Worm (Caenorhabditis elegans) whole organism, young adult: Measurements from ENCODE around the gene ceh-43.
A peak's percentile ranks its signal among the peaks of the same experiment; 100 is the strongest.

Source experiments
- B0035.1 ChIP-seq: sonication (generic microtip); optimal IDR thresholded peaks from 2 replicates; lab custom pipeline; 2016; ENCODE audit warnings: missing genetic modification characterization, mild to moderate bottlenecking, missing compliant biosample characterization, missing genotype, missing genetic modification reagents
- B0336.3 ChIP-seq: fragments of 200-800 bp; sonication (Bioruptor generic); IDR thresholded peaks from 2 replicates; pipeline ENCODE4 v1.3.6; 2022; ENCODE audit warnings: missing genetic modification characterization, missing compliant biosample characterization
- C06A6.2 ChIP-seq: fragments of 200-800 bp; sonication (Bioruptor generic); conservative IDR thresholded peaks from 2 replicates; pipeline ENCODE4 v1.3.6; 2022; ENCODE audit warnings: missing genetic modification characterization, missing compliant biosample characterization
- C17E4.6 ChIP-seq: fragments of 200-800 bp; sonication (Bioruptor generic); IDR thresholded peaks from 2 replicates; pipeline ENCODE4 v1.3.6; 2022; ENCODE audit warnings: missing genetic modification reagents, missing genetic modification characterization, missing compliant biosample characterization
- D2030.7 ChIP-seq: fragments of 200-800 bp; sonication (Bioruptor generic); IDR thresholded peaks from 2 replicates; pipeline ENCODE4 v1.3.6; 2022; ENCODE audit warnings: missing genetic modification reagents, missing genetic modification characterization, missing compliant biosample characterization
- F10E7.11 ChIP-seq: sonication (generic microtip); optimal IDR thresholded peaks from 2 replicates; lab custom pipeline; 2017; ENCODE audit warnings: mild to moderate bottlenecking, missing genetic modification characterization, moderate library complexity, missing compliant biosample characterization
- F33H1.4 ChIP-seq: fragments of 200-800 bp; sonication (Bioruptor generic); IDR thresholded peaks from 2 replicates; pipeline ENCODE4 v1.3.6; 2022; ENCODE audit warnings: missing genetic modification reagents, missing genetic modification characterization, missing compliant biosample characterization
- F39B2.1 ChIP-seq: fragments of 200-800 bp; sonication (Bioruptor generic); IDR thresholded peaks from 2 replicates; pipeline ENCODE4 v1.3.6; 2022; ENCODE audit warnings: missing genetic modification reagents, missing genetic modification characterization, missing compliant biosample characterization
- F57C9.4 ChIP-seq: sonication (generic microtip); optimal IDR thresholded peaks from 2 replicates; lab custom pipeline; 2017; ENCODE audit warnings: mild to moderate bottlenecking, missing genetic modification characterization, missing compliant biosample characterization
- K11D2.4 ChIP-seq: fragments of 200-800 bp; sonication (Bioruptor generic); IDR thresholded peaks from 2 replicates; pipeline ENCODE4 v1.3.6; 2022; ENCODE audit warnings: missing genetic modification reagents, missing genetic modification characterization, missing compliant biosample characterization
- Y53G8AR.9 ChIP-seq: fragments of 200-800 bp; sonication (Bioruptor generic); conservative IDR thresholded peaks from 2 replicates; pipeline ENCODE4 v1.3.6; 2022; ENCODE audit warnings: missing genetic modification reagents, missing genetic modification characterization, missing compliant biosample characterization
- Y79H2A.3 ChIP-seq: fragments of 200-800 bp; sonication (Bioruptor generic); conservative IDR thresholded peaks from 2 replicates; pipeline ENCODE4 v1.3.6; 2022; ENCODE audit warnings: missing genetic modification reagents, missing genetic modification characterization, missing compliant biosample characterization
- Y95B8A.8 ChIP-seq: fragments of 200-800 bp; sonication (Bioruptor generic); IDR thresholded peaks from 2 replicates; pipeline ENCODE4 v1.3.6; 2022; ENCODE audit warnings: missing genetic modification reagents, missing genetic modification characterization, missing compliant biosample characterization
- ama-1 ChIP-seq, 3 experiments: fragments of 150-350 bp in 1 of 3; sonication (generic microtip) in 2 of 3; optimal IDR thresholded peaks; 2 replicates each; lab custom pipeline; 2014 to 2018; ENCODE audit warnings: missing biosample characterization in 2 of 3, missing genetic modification characterization in 2 of 3, missing genetic modification reagents in 2 of 3
- aptf-2 ChIP-seq: fragments of 200-800 bp; sonication (Bioruptor generic); conservative IDR thresholded peaks from 2 replicates; pipeline ENCODE4 v1.3.6; 2022; ENCODE audit warnings: missing genetic modification reagents, missing genetic modification characterization, missing compliant biosample characterization
- aptf-3 ChIP-seq: fragments of 200-800 bp; sonication (Bioruptor generic); IDR thresholded peaks from 2 replicates; pipeline ENCODE4 v1.3.6; 2022; ENCODE audit warnings: missing genetic modification characterization, missing compliant biosample characterization
- attf-3 ChIP-seq: fragments of 200-800 bp; sonication (Bioruptor generic); conservative IDR thresholded peaks from 2 replicates; pipeline ENCODE4 v1.3.6; 2022; ENCODE audit warnings: missing genetic modification reagents, missing genetic modification characterization, missing compliant biosample characterization
- attf-5 ChIP-seq: fragments of 200-800 bp; sonication (Bioruptor generic); optimal IDR thresholded peaks from 2 replicates; lab custom pipeline; 2018; ENCODE audit warnings: mild to moderate bottlenecking, missing genetic modification characterization, missing compliant biosample characterization
- bed-1 ChIP-seq: fragments of 200-800 bp; sonication (Bioruptor generic); IDR thresholded peaks from 2 replicates; pipeline ENCODE4 v1.3.6; 2022; ENCODE audit warnings: missing genetic modification reagents, missing genetic modification characterization, missing compliant biosample characterization
- ccch-3 ChIP-seq: fragments of 200-800 bp; sonication (Bioruptor generic); optimal IDR thresholded peaks from 2 replicates; lab custom pipeline; 2018; ENCODE audit warnings: mild to moderate bottlenecking, missing genetic modification characterization, missing compliant biosample characterization
- cebp-2 ChIP-seq: fragments of 200-800 bp; sonication (Bioruptor generic); IDR thresholded peaks from 2 replicates; pipeline ENCODE4 v1.3.6; 2022; ENCODE audit warnings: missing genetic modification characterization, missing compliant biosample characterization
- ceh-58 ChIP-seq: fragments of 200-800 bp; sonication (Bioruptor generic); IDR thresholded peaks from 2 replicates; pipeline ENCODE4 v1.3.6; 2022; ENCODE audit warnings: missing genetic modification characterization, missing compliant biosample characterization
- ceh-91 ChIP-seq: fragments of 200-800 bp; sonication (Bioruptor generic); IDR thresholded peaks from 2 replicates; pipeline ENCODE4 v1.3.6; 2022; ENCODE audit warnings: missing genetic modification reagents, missing genetic modification characterization, missing compliant biosample characterization
- chd-7 ChIP-seq: sonication (generic microtip); optimal IDR thresholded peaks from 2 replicates; lab custom pipeline; 2016; ENCODE audit warnings: mild to moderate bottlenecking, missing genetic modification characterization, moderate library complexity, missing compliant biosample characterization
- die-1 ChIP-seq: sonication (generic microtip); optimal IDR thresholded peaks from 2 replicates; lab custom pipeline; 2016; ENCODE audit warnings: missing genotype, mild to moderate bottlenecking, missing genetic modification characterization, missing compliant biosample characterization
- dpff-1 ChIP-seq: sonication (generic microtip); optimal IDR thresholded peaks from 2 replicates; lab custom pipeline; 2017; ENCODE audit warnings: mild to moderate bottlenecking, missing genetic modification characterization, missing compliant biosample characterization
- egl-18 ChIP-seq: fragments of 200-800 bp; sonication (Bioruptor generic); IDR thresholded peaks from 2 replicates; pipeline ENCODE4 v1.3.6; 2022; ENCODE audit warnings: missing genetic modification reagents, missing genetic modification characterization, missing compliant biosample characterization
- ekl-4 ChIP-seq: fragments of 200-800 bp; sonication (Bioruptor generic); IDR thresholded peaks from 2 replicates; pipeline ENCODE4 v1.3.6; 2022; ENCODE audit warnings: missing genetic modification reagents, missing genetic modification characterization, missing compliant biosample characterization
- ets-4 ChIP-seq: fragments of 200-800 bp; sonication (Bioruptor generic); optimal IDR thresholded peaks from 2 replicates; lab custom pipeline; 2018; ENCODE audit warnings: mild to moderate bottlenecking, missing genetic modification characterization, missing compliant biosample characterization
- fkh-3 ChIP-seq: sonication (generic microtip); optimal IDR thresholded peaks from 2 replicates; lab custom pipeline; 2016; ENCODE audit warnings: mild to moderate bottlenecking, missing genetic modification characterization, missing compliant biosample characterization
- hlh-26 ChIP-seq: fragments of 200-800 bp; sonication (Bioruptor generic); conservative IDR thresholded peaks from 2 replicates; pipeline ENCODE4 v1.3.6; 2022; ENCODE audit warnings: missing genetic modification reagents, missing genetic modification characterization, missing compliant biosample characterization
- lag-1 ChIP-seq: fragments of 200-800 bp; sonication (Bioruptor generic); IDR thresholded peaks from 2 replicates; pipeline ENCODE4 v1.3.6; 2022; ENCODE audit warnings: missing genetic modification reagents, missing genetic modification characterization, missing compliant biosample characterization
- let-526 ChIP-seq: fragments of 200-800 bp; sonication (Bioruptor generic); IDR thresholded peaks from 2 replicates; pipeline ENCODE4 v1.3.6; 2022; ENCODE audit warnings: missing genetic modification reagents, missing genetic modification characterization, missing compliant biosample characterization
- lin-40 ChIP-seq: sonication (generic microtip); optimal IDR thresholded peaks from 2 replicates; lab custom pipeline; 2016; ENCODE audit warnings: missing genetic modification characterization, mild to moderate bottlenecking, missing compliant biosample characterization, missing genotype, missing genetic modification reagents
- lin-54 ChIP-seq: fragments of 200-800 bp; sonication (Bioruptor generic); optimal IDR thresholded peaks from 2 replicates; lab custom pipeline; 2018; ENCODE audit warnings: mild to moderate bottlenecking, missing genetic modification characterization, missing compliant biosample characterization
- lir-1 ChIP-seq: fragments of 200-800 bp; sonication (Bioruptor generic); conservative IDR thresholded peaks from 2 replicates; pipeline ENCODE4 v1.3.6; 2022; ENCODE audit warnings: missing genetic modification reagents, missing genetic modification characterization, missing compliant biosample characterization
- lsl-1 ChIP-seq: fragments of 200-800 bp; sonication (Bioruptor generic); optimal IDR thresholded peaks from 2 replicates; lab custom pipeline; 2018; ENCODE audit warnings: mild to moderate bottlenecking, missing genetic modification characterization, moderate library complexity, missing compliant biosample characterization
- madf-10 ChIP-seq: sonication (generic microtip); optimal IDR thresholded peaks from 2 replicates; lab custom pipeline; 2016; ENCODE audit warnings: mild to moderate bottlenecking, missing genetic modification characterization, missing compliant biosample characterization
- madf-6 ChIP-seq: fragments of 200-800 bp; sonication (Bioruptor generic); IDR thresholded peaks from 2 replicates; pipeline ENCODE4 v1.3.6; 2022; ENCODE audit warnings: missing genetic modification reagents, missing genetic modification characterization, missing compliant biosample characterization
- mxl-1 ChIP-seq: sonication (generic microtip); optimal IDR thresholded peaks from 2 replicates; lab custom pipeline; 2016; ENCODE audit warnings: missing genetic modification characterization, missing compliant biosample characterization
- nfya-1 ChIP-seq: sonication (generic microtip); optimal IDR thresholded peaks from 2 replicates; lab custom pipeline; 2017; ENCODE audit warnings: antibody characterized with exemption, missing compliant biosample characterization, missing genetic modification characterization, borderline replicate concordance; ENCODE audit not compliant: insufficient read depth
- nfya-2 ChIP-seq: fragments of 200-800 bp; sonication (Bioruptor generic); IDR thresholded peaks from 2 replicates; pipeline ENCODE4 v1.3.6; 2022; ENCODE audit warnings: missing genetic modification reagents, missing genetic modification characterization, missing compliant biosample characterization
- sea-2 ChIP-seq: fragments of 200-800 bp; sonication (Bioruptor generic); IDR thresholded peaks from 2 replicates; pipeline ENCODE4 v1.3.6; 2022; ENCODE audit warnings: missing genetic modification characterization, missing compliant biosample characterization
- snpc-4 ChIP-seq, 5 experiments: fragments of 150-350 bp in 1 of 5; sonication (generic microtip) in 4 of 5; optimal IDR thresholded peaks; 2 replicates each; lab custom pipeline; 2014 to 2018; ENCODE audit warnings: missing genetic modification characterization in 5 of 5, missing biosample characterization in 3 of 5, antibody characterized with exemption in 2 of 5, mild to moderate bottlenecking in 2 of 5, missing compliant biosample characterization in 2 of 5, missing genotype in 2 of 5, moderate library complexity in 2 of 5, missing genetic modification reagents in 1 of 5
- tbp1 ChIP-seq: fragments of 200-800 bp; sonication (Bioruptor generic); optimal IDR thresholded peaks from 2 replicates; lab custom pipeline; 2018; ENCODE audit warnings: mild to moderate bottlenecking, missing genetic modification characterization, missing compliant biosample characterization
- tlf-1 ChIP-seq: fragments of 200-800 bp; sonication (Bioruptor generic); optimal IDR thresholded peaks from 2 replicates; lab custom pipeline; 2018; ENCODE audit warnings: mild to moderate bottlenecking, missing genetic modification characterization, missing compliant biosample characterization
- zim-3 ChIP-seq: sonication (generic microtip); optimal IDR thresholded peaks from 2 replicates; lab custom pipeline; 2017; ENCODE audit warnings: mild to moderate bottlenecking, missing genetic modification characterization, moderate library complexity, missing compliant biosample characterization
- ztf-28 ChIP-seq: fragments of 200-800 bp; sonication (Bioruptor generic); IDR thresholded peaks from 2 replicates; pipeline ENCODE4 v1.3.6; 2022; ENCODE audit warnings: missing genetic modification reagents, missing genetic modification characterization, missing compliant biosample characterization
- ztf-6 ChIP-seq: fragments of 200-800 bp; sonication (Bioruptor generic); IDR thresholded peaks from 2 replicates; pipeline ENCODE4 v1.3.6; 2022; ENCODE audit warnings: missing genetic modification reagents, missing genetic modification characterization, missing compliant biosample characterization

The ceh-43 gene

ce11 chrIII:4449357-4449756 lies 386 bp downstream of the ceh-43 start (continued):
- TF ChIP-seq madf-6 (GFP tag; lab: Robert Waterston, UW) (peak; percentile 69), ama-1 (optimal IDR thresholded peaks at IDR 0.05; lab: Kevin White, UChicago) (no peak), ama-1 (GFP tag; optimal IDR thresholded peaks at IDR 0.05; lab: Kevin White, UChicago) (no peak), aptf-3 (GFP tag; lab: Robert Waterston, UW) (no peak), ccch-3 (GFP tag; lab: Kevin White, UChicago) (no peak), attf-3 (GFP tag; lab: Robert Waterston, UW) (no peak), F39B2.1 (GFP tag; lab: Robert Waterston, UW) (no peak), mxl-1 (tag; lab: Kevin White, UChicago) (no peak), B0336.3 (GFP tag; lab: Robert Waterston, UW) (no peak), let-526 (GFP tag; lab: Robert Waterston, UW) (no peak), C06A6.2 (GFP tag; lab: Robert Waterston, UW) (no peak), cebp-2 (GFP tag; lab: Robert Waterston, UW) (no peak), nfya-2 (GFP tag; lab: Robert Waterston, UW) (no peak), madf-10 (peak; percentile 27), ets-4 (GFP tag; lab: Kevin White, UChicago) (no peak), B0035.1 (tag; lab: Kevin White, UChicago) (no peak), lin-40 (tag; lab: Kevin White, UChicago) (no peak), tlf-1 (GFP tag; lab: Kevin White, UChicago) (no peak), tbp1 (GFP tag; lab: Kevin White, UChicago) (peak; percentile 93), bed-1 (GFP tag; lab: Robert Waterston, UW) (no peak), F10E7.11 (tag; lab: Kevin White, UChicago) (no peak), F57C9.4 (no peak), ceh-58 (no peak), C17E4.6 (no peak), die-1 (tag; lab: Kevin White, UChicago) (peak; percentile 38), sea-2 (GFP tag; lab: Robert Waterston, UW) (no peak), zim-3 (tag; lab: Kevin White, UChicago) (no peak), Y95B8A.8 (GFP tag; lab: Robert Waterston, UW) (no peak), attf-5 (GFP tag; lab: Kevin White, UChicago) (no peak), Y53G8AR.9 (GFP tag; lab: Robert Waterston, UW) (no peak), egl-18 (no peak), chd-7 (tag; lab: Kevin White, UChicago) (no peak), lsl-1 (GFP tag; lab: Kevin White, UChicago) (peak; percentile 40), lin-54 (GFP tag; lab: Kevin White, UChicago) (peak; percentile 41), Y79H2A.3 (GFP tag; lab: Robert Waterston, UW) (no peak), F33H1.4 (GFP tag; lab: Robert Waterston, UW) (peak; percentile 27; the same call in 1 of the 2 replicates), aptf-2 (GFP tag; lab: Robert Waterston, UW) (no peak), hlh-26 (GFP tag; lab: Robert Waterston, UW) (no peak), nfya-1 (tag; lab: Kevin White, UChicago) (no peak), ceh-91 (GFP tag; lab: Robert Waterston, UW) (no peak), dpff-1 (tag; lab: Kevin White, UChicago) (no peak), K11D2.4 (no peak), lir-1 (GFP tag; lab: Robert Waterston, UW) (no peak), ztf-28 (GFP tag; lab: Robert Waterston, UW) (0 out of 2 replicates have a peak, but pooled peaks have one; percentile 36), lag-1 (GFP tag; lab: Robert Waterston, UW) (no peak), ztf-6 (GFP tag; lab: Robert Waterston, UW) (no peak), fkh-3 (tag; lab: Kevin White, UChicago) (no peak), D2030.7 (GFP tag; lab: Robert Waterston, UW) (peak; percentile 69; the same call in 1 of the 2 replicates), ekl-4 (GFP tag; lab: Robert Waterston, UW) (no peak), snpc-4 (GFP tag; optimal IDR thresholded peaks at IDR 0.05; lab: Kevin White, UChicago) (no peak), snpc-4 (tag; optimal IDR thresholded peaks at IDR 0.05; lab: Kevin White, UChicago) (peak in 1 of 4 experiments; percentile 28)
